Worm (Caenorhabditis elegans) whole organism, L3 larva: ENCODE measurements around the gene casy-1.

Source experiments
- elt-2 ChIP-seq: sonication (generic microtip); optimal IDR thresholded peaks from 2 replicates; lab custom pipeline; 2016; ENCODE audit warnings: missing genetic modification reagents, mild to moderate bottlenecking, missing genetic modification characterization, missing compliant biosample characterization
- elt-3 ChIP-seq, 3 experiments: fragments of 150-350 bp in 1 of 3; sonication (generic microtip) in 2 of 3; optimal IDR thresholded peaks; 2 replicates in 2 of 3; 4 replicates in 1 of 3; lab custom pipeline; 2014 to 2017; ENCODE audit warnings: missing biosample characterization in 3 of 3, missing genetic modification characterization in 3 of 3
- fos-1 ChIP-seq: fragments of 150-350 bp; optimal IDR thresholded peaks from 2 replicates; lab custom pipeline; 2014; ENCODE audit warnings: missing biosample characterization, missing genetic modification characterization
- nfya-1 ChIP-seq: sonication (generic microtip); optimal IDR thresholded peaks from 2 replicates; lab custom pipeline; 2017; ENCODE audit warnings: missing genetic modification characterization, mild to moderate bottlenecking, missing compliant biosample characterization, antibody characterized with exemption, moderate library complexity; ENCODE audit not compliant: insufficient read depth
- nhr-11 ChIP-seq: fragments of 150-350 bp; optimal IDR thresholded peaks from 2 replicates; lab custom pipeline; 2014; ENCODE audit warnings: missing biosample characterization, missing genetic modification characterization
- nhr-237 ChIP-seq: fragments of 150-350 bp; optimal IDR thresholded peaks from 2 replicates; lab custom pipeline; 2014; ENCODE audit warnings: missing biosample characterization, missing genetic modification characterization
- nhr-25 ChIP-seq: sonication (generic microtip); optimal IDR thresholded peaks from 2 replicates; lab custom pipeline; 2017; ENCODE audit warnings: missing biosample characterization, missing genetic modification characterization
- skn-1 ChIP-seq: fragments of 150-350 bp; optimal IDR thresholded peaks from 2 replicates; lab custom pipeline; 2014; ENCODE audit warnings: missing biosample characterization, missing genetic modification characterization
- unc-62 ChIP-seq: fragments of 150-350 bp; sonication (generic microtip); optimal IDR thresholded peaks from 4 replicates; lab custom pipeline; 2014; ENCODE audit warnings: missing biosample characterization, missing genetic modification reagents, missing genetic modification characterization

ce11 chrII:5902139-5902538 lies 54.3 kb downstream of the casy-1 start:
- TF ChIP-seq skn-1 (tag; lab: Kevin White, UChicago) (no peak), fos-1 (tag; lab: Kevin White, UChicago) (no peak), unc-62 (no peak), nhr-237 (tag; lab: Kevin White, UChicago) (no peak), nhr-11 (no peak), elt-2 (tag; lab: Kevin White, UChicago) (no peak), elt-3 (tag; optimal IDR thresholded peaks at IDR 0.05; lab: Kevin White, UChicago) (no peak), nhr-25 (tag; lab: Kevin White, UChicago) (no peak), nfya-1 (no peak)
